Fruit fly (Drosophila melanogaster) whole organism, prepupa: ENCODE results near the gene CG13457.

Experiments
- CG10631 ChIP-seq: fragments of 200-800 bp; sonication (Bioruptor generic); optimal IDR thresholded peaks from 2 replicates; lab custom pipeline; 2016; ENCODE audit warnings: missing biosample characterization, missing genetic modification characterization
- CG10669 ChIP-seq: fragments of 200-800 bp; sonication (Bioruptor generic); optimal IDR thresholded peaks from 3 replicates; lab custom pipeline; 2018; ENCODE audit warnings: missing biosample characterization, mild to moderate bottlenecking, missing genetic modification characterization, moderate library complexity
- CG11294 ChIP-seq: fragments of 200-800 bp; sonication (Bioruptor generic); IDR thresholded peaks from 2 replicates; pipeline ENCODE4 v1.3.6; 2022; ENCODE audit warnings: missing biosample characterization, missing genetic modification characterization
- CG11762 ChIP-seq: fragments of 200-800 bp; sonication (Bioruptor generic); optimal IDR thresholded peaks from 3 replicates; lab custom pipeline; 2016; ENCODE audit warnings: missing biosample characterization, missing genetic modification characterization; ENCODE audit not compliant: insufficient read depth
- CG11902 ChIP-seq: fragments of 200-800 bp; sonication (Bioruptor generic); optimal IDR thresholded peaks from 3 replicates; lab custom pipeline; 2016; ENCODE audit warnings: missing biosample characterization, missing genetic modification characterization
- CG15336 ChIP-seq: fragments of 200-800 bp; sonication (Bioruptor generic); IDR thresholded peaks from 2 replicates; pipeline ENCODE4 v1.3.6; 2022; ENCODE audit warnings: missing biosample characterization, missing genetic modification characterization
- CG1621 ChIP-seq: fragments of 200-800 bp; sonication (Bioruptor generic); optimal IDR thresholded peaks from 3 replicates; lab custom pipeline; 2018; ENCODE audit warnings: missing biosample characterization, mild to moderate bottlenecking, missing genetic modification characterization
- CG16779 ChIP-seq: fragments of 200-800 bp; sonication (Bioruptor generic); optimal IDR thresholded peaks from 3 replicates; lab custom pipeline; 2017; ENCODE audit warnings: missing biosample characterization, mild to moderate bottlenecking, missing genetic modification characterization
- CG3032 ChIP-seq: fragments of 200-800 bp; optimal IDR thresholded peaks from 2 replicates; lab custom pipeline; 2019; ENCODE audit warnings: missing biosample characterization, mild to moderate bottlenecking, missing genetic modification characterization, moderate library complexity
- CG31627 ChIP-seq: fragments of 200-800 bp; sonication (Bioruptor generic); optimal IDR thresholded peaks from 3 replicates; lab custom pipeline; 2016; ENCODE audit warnings: missing biosample characterization, missing genetic modification characterization
- CG32006 ChIP-seq: fragments of 200-800 bp; sonication (Bioruptor generic); optimal IDR thresholded peaks from 3 replicates; lab custom pipeline; 2017; ENCODE audit warnings: missing biosample characterization, mild to moderate bottlenecking, missing genetic modification characterization
- CG34406 ChIP-seq: fragments of 200-800 bp; sonication (Bioruptor generic); optimal IDR thresholded peaks from 3 replicates; lab custom pipeline; 2016; ENCODE audit warnings: missing biosample characterization, missing genetic modification characterization
- CG3919 ChIP-seq: fragments of 200-800 bp; sonication (Bioruptor generic); optimal IDR thresholded peaks from 3 replicates; lab custom pipeline; 2016; ENCODE audit warnings: missing biosample characterization, missing genetic modification characterization
- CG4318 ChIP-seq: fragments of 200-800 bp; sonication (Bioruptor generic); optimal IDR thresholded peaks from 3 replicates; lab custom pipeline; 2017; ENCODE audit warnings: missing biosample characterization, mild to moderate bottlenecking, missing genetic modification characterization
- CG6163 ChIP-seq: fragments of 200-800 bp; sonication (Bioruptor generic); IDR thresholded peaks from 3 replicates; pipeline ENCODE4 v1.3.6; 2022; ENCODE audit warnings: missing biosample characterization, missing genetic modification characterization
- CG6276 ChIP-seq: fragments of 200-800 bp; sonication (Bioruptor generic); optimal IDR thresholded peaks from 2 replicates; lab custom pipeline; 2017; ENCODE audit warnings: missing biosample characterization, mild to moderate bottlenecking, missing genetic modification characterization
- CG6792 ChIP-seq: fragments of 200-800 bp; sonication (Bioruptor generic); optimal IDR thresholded peaks from 3 replicates; lab custom pipeline; 2016; ENCODE audit warnings: missing biosample characterization, missing genetic modification characterization
- CG6808 ChIP-seq: fragments of 200-800 bp; sonication (Bioruptor generic); optimal IDR thresholded peaks from 3 replicates; lab custom pipeline; 2017; ENCODE audit warnings: missing biosample characterization, missing genetic modification characterization, mild to moderate bottlenecking, moderate library complexity, missing genetic modification reagents
- CG6854 ChIP-seq: fragments of 200-800 bp; sonication (Bioruptor generic); optimal IDR thresholded peaks from 2 replicates; lab custom pipeline; 2017; ENCODE audit warnings: missing biosample characterization, mild to moderate bottlenecking, missing genetic modification characterization
- CG7368 ChIP-seq: fragments of 200-800 bp; sonication (Bioruptor generic); optimal IDR thresholded peaks from 3 replicates; lab custom pipeline; 2016; ENCODE audit warnings: missing biosample characterization, missing genetic modification characterization
- CG8119 ChIP-seq: fragments of 200-800 bp; sonication (Bioruptor generic); IDR thresholded peaks from 3 replicates; pipeline ENCODE4 v1.3.6; 2022; ENCODE audit warnings: missing biosample characterization, missing genetic modification characterization
- CG8319 ChIP-seq: fragments of 200-800 bp; sonication (Bioruptor generic); optimal IDR thresholded peaks from 3 replicates; lab custom pipeline; 2016; ENCODE audit warnings: missing biosample characterization, missing genetic modification characterization
- CG8632 ChIP-seq: fragments of 200-800 bp; sonication (Bioruptor generic); optimal IDR thresholded peaks from 3 replicates; lab custom pipeline; 2016; ENCODE audit warnings: missing biosample characterization, missing genetic modification characterization
- CG9139 ChIP-seq: fragments of 200-800 bp; sonication (Bioruptor generic); optimal IDR thresholded peaks from 3 replicates; lab custom pipeline; 2017; ENCODE audit warnings: missing biosample characterization, mild to moderate bottlenecking, missing genetic modification characterization
- Eip75B ChIP-seq: fragments of 200-800 bp; sonication (Bioruptor generic); optimal IDR thresholded peaks from 3 replicates; lab custom pipeline; 2016; ENCODE audit warnings: missing biosample characterization, missing genetic modification characterization
- Eip78C ChIP-seq: fragments of 200-800 bp; sonication (Bioruptor generic); peaks from one replicate; lab custom pipeline; 2016; ENCODE audit warnings: missing biosample characterization, missing genetic modification characterization
- Eip93F ChIP-seq: fragments of 200-800 bp; sonication (Bioruptor generic); optimal IDR thresholded peaks from 2 replicates; lab custom pipeline; 2016; ENCODE audit warnings: missing biosample characterization, mild to moderate bottlenecking, missing genetic modification characterization
- Ets21C ChIP-seq: fragments of 200-800 bp; sonication (Bioruptor generic); optimal IDR thresholded peaks from 3 replicates; lab custom pipeline; 2016; ENCODE audit warnings: missing biosample characterization, missing genetic modification characterization
- Hr38 ChIP-seq: sonication (Bioruptor generic); optimal IDR thresholded peaks from 2 replicates; lab custom pipeline; 2016; ENCODE audit warnings: missing biosample characterization, missing genetic modification characterization
- Hr39 ChIP-seq: fragments of 200-800 bp; sonication (Bioruptor generic); optimal IDR thresholded peaks from 2 replicates; lab custom pipeline; 2016; ENCODE audit warnings: missing biosample characterization, missing genetic modification characterization
- OdsH ChIP-seq: fragments of 200-800 bp; sonication (Bioruptor generic); optimal IDR thresholded peaks from 3 replicates; lab custom pipeline; 2016; ENCODE audit warnings: missing biosample characterization, missing genetic modification characterization
- Smox ChIP-seq: fragments of 200-800 bp; sonication (Bioruptor generic); optimal IDR thresholded peaks from 3 replicates; lab custom pipeline; 2016; ENCODE audit warnings: missing biosample characterization, missing genetic modification characterization
- Sox102F ChIP-seq: fragments of 200-800 bp; sonication (Bioruptor generic); optimal IDR thresholded peaks from 2 replicates; lab custom pipeline; 2016; ENCODE audit warnings: missing biosample characterization, mild to moderate bottlenecking, missing genetic modification characterization
- Sox14 ChIP-seq: fragments of 200-800 bp; sonication (Bioruptor generic); optimal IDR thresholded peaks from 3 replicates; lab custom pipeline; 2016; ENCODE audit warnings: missing biosample characterization, missing genetic modification characterization
- Sox15 ChIP-seq: fragments of 200-800 bp; sonication (Bioruptor generic); optimal IDR thresholded peaks from 3 replicates; lab custom pipeline; 2016; ENCODE audit warnings: missing biosample characterization, missing genetic modification characterization
- achi ChIP-seq: fragments of 200-800 bp; sonication (Bioruptor generic); optimal IDR thresholded peaks from 3 replicates; lab custom pipeline; 2016; ENCODE audit warnings: missing biosample characterization, missing genetic modification characterization
- acj6 ChIP-seq: fragments of 200-800 bp; sonication (Bioruptor generic); optimal IDR thresholded peaks from 3 replicates; lab custom pipeline; 2016; ENCODE audit warnings: missing biosample characterization, missing genetic modification characterization
- cyc ChIP-seq: fragments of 200-800 bp; sonication (Bioruptor generic); optimal IDR thresholded peaks from 3 replicates; lab custom pipeline; 2016; ENCODE audit warnings: missing biosample characterization, missing genetic modification characterization
- dac ChIP-seq: fragments of 200-800 bp; sonication (Bioruptor generic); optimal IDR thresholded peaks from 2 replicates; lab custom pipeline; 2017; ENCODE audit warnings: missing biosample characterization, mild to moderate bottlenecking, missing genetic modification characterization
- dsx ChIP-seq: fragments of 200-800 bp; optimal IDR thresholded peaks from 3 replicates; lab custom pipeline; 2019; ENCODE audit warnings: missing biosample characterization, mild to moderate bottlenecking, missing genetic modification characterization, moderate library complexity; ENCODE audit not compliant: poor library complexity, severe bottlenecking
- eg ChIP-seq: fragments of 200-800 bp; sonication (Bioruptor generic); IDR thresholded peaks from 3 replicates; pipeline ENCODE4 v1.3.6; 2022; ENCODE audit warnings: missing biosample characterization, missing genetic modification characterization
- fkh ChIP-seq: fragments of 200-800 bp; sonication (Bioruptor generic); optimal IDR thresholded peaks from 3 replicates; lab custom pipeline; 2017; ENCODE audit warnings: missing biosample characterization, mild to moderate bottlenecking, missing genetic modification characterization, moderate library complexity
- lz ChIP-seq: fragments of 200-800 bp; sonication (Bioruptor generic); optimal IDR thresholded peaks from 3 replicates; lab custom pipeline; 2016; ENCODE audit warnings: missing biosample characterization, missing genetic modification characterization
- net ChIP-seq: fragments of 200-800 bp; sonication (Bioruptor generic); optimal IDR thresholded peaks from 3 replicates; lab custom pipeline; 2016; ENCODE audit warnings: missing biosample characterization, missing genetic modification characterization
- pdm3 ChIP-seq: fragments of 200-800 bp; sonication (Bioruptor generic); optimal IDR thresholded peaks from 3 replicates; lab custom pipeline; 2016; ENCODE audit warnings: missing biosample characterization, missing genetic modification characterization
- salr ChIP-seq, 2 experiments: fragments of 200-800 bp; sonication (Bioruptor generic); optimal IDR thresholded peaks; 3 replicates each; lab custom pipeline; 2016 to 2018; ENCODE audit warnings: missing biosample characterization in 2 of 2, missing genetic modification characterization in 2 of 2, mild to moderate bottlenecking in 1 of 2
- spab ChIP-seq: fragments of 200-800 bp; sonication (Bioruptor generic); optimal IDR thresholded peaks from 2 replicates; lab custom pipeline; 2017; ENCODE audit warnings: missing biosample characterization, mild to moderate bottlenecking, missing genetic modification characterization, missing genetic modification reagents
- ss ChIP-seq, 2 experiments: fragments of 200-800 bp; sonication (Bioruptor generic); optimal IDR thresholded peaks; 2 replicates in 1 of 2; 3 replicates in 1 of 2; lab custom pipeline; 2017 to 2018; ENCODE audit warnings: mild to moderate bottlenecking in 2 of 2, missing biosample characterization in 2 of 2, missing genetic modification characterization in 2 of 2, moderate library complexity in 1 of 2
- svp ChIP-seq: fragments of 200-800 bp; sonication (Bioruptor generic); peaks from one replicate; lab custom pipeline; 2016; ENCODE audit warnings: missing biosample characterization, missing genetic modification characterization

Gene CG13457

DNA sequence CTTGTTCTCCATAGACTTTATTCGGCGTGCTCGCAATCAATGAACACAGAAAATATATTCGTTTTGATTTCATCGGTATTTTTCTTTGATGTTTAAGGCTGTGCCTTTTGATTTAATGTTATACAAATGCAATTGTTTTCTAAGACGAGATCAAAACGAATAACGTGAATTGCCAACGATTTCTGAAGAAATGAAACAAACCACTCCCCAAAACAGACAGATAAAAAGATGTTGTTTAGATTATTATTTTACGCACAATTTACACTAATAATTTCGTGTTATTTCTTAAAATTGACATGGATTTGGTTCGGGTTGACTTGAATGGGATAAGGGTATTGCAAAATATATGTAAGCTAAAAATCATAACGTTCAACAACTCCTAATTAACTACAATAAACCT, at the start of gene CG13457:
TSS of gene CG13457 (minus strand) at position 101 of the 400 bp plus-strand sequence.
- TF ChIP-seq pdm3 (GFP tag; lab: Kevin White, UChicago): no peak
- TF ChIP-seq fkh (GFP tag; lab: Kevin White, UChicago): no peak
- no peak for TF ChIP-seq CG10669 (GFP tag; lab: Kevin White, UChicago)
- TF ChIP-seq acj6 (GFP tag; lab: Kevin White, UChicago): no peak
- TF ChIP-seq Sox102F (GFP tag; lab: Kevin White, UChicago): no peak
- no peak for TF ChIP-seq Ets21C
- TF ChIP-seq CG34406: no peak
- no peak for TF ChIP-seq ss (GFP tag; optimal IDR thresholded peaks at IDR 0.05; lab: Kevin White, UChicago)
- TF ChIP-seq cyc (GFP tag; lab: Kevin White, UChicago): no peak
- no peak for TF ChIP-seq CG11294
- TF ChIP-seq, all 60 proteins: peak for 0

dm6 chr3L:15180816-15181215, 49.6 kb upstream of the CG13457 start:
- peak; percentile 23 for TF ChIP-seq net (GFP tag; lab: Kevin White, UChicago)
- TF ChIP-seq CG16779 (tag; lab: Kevin White, UChicago): peak; percentile 6
- TF ChIP-seq fkh (GFP tag; lab: Kevin White, UChicago): no peak
- TF ChIP-seq acj6 (GFP tag; lab: Kevin White, UChicago): peak; percentile 50
- peak; percentile 50 for TF ChIP-seq CG3919 (GFP tag; lab: Kevin White, UChicago)
- peak; percentile 38 for TF ChIP-seq Hr39 (GFP tag; lab: Kevin White, UChicago)
- peak; percentile 30 for TF ChIP-seq achi (GFP tag; lab: Kevin White, UChicago)
- TF ChIP-seq lz (GFP tag; lab: Kevin White, UChicago): peak; percentile 58
- TF ChIP-seq OdsH (GFP tag; lab: Kevin White, UChicago): peak; percentile 58
- peak in 1 of 2 experiments; percentile 44 for TF ChIP-seq salr (GFP tag; optimal IDR thresholded peaks at IDR 0.05; lab: Kevin White, UChicago)
- TF ChIP-seq spab: peak; percentile 62
- no peak for TF ChIP-seq CG8119 (GFP tag; lab: Robert Waterston, UW)
- peak; percentile 67 for TF ChIP-seq Sox14
- TF ChIP-seq CG10669 (GFP tag; lab: Kevin White, UChicago): peak; percentile 22
- TF ChIP-seq pdm3 (GFP tag; lab: Kevin White, UChicago): peak; percentile 52
- TF ChIP-seq CG6163 (GFP tag; lab: Robert Waterston, UW): no peak
- no peak for TF ChIP-seq CG6854 (GFP tag; lab: Kevin White, UChicago)
- TF ChIP-seq ss (GFP tag; optimal IDR thresholded peaks at IDR 0.05; lab: Kevin White, UChicago): peak; percentile 2 to 7
- peak; percentile 52 for TF ChIP-seq CG31627
- TF ChIP-seq dsx (GFP tag; lab: Kevin White, UChicago): peak; percentile 42
- no peak for TF ChIP-seq CG1621 (tag; lab: Kevin White, UChicago)
- TF ChIP-seq CG6792 (GFP tag; lab: Kevin White, UChicago): peak; percentile 24
- peak; percentile 34 for TF ChIP-seq CG34406
- TF ChIP-seq CG9139 (GFP tag; lab: Kevin White, UChicago): no peak
- peak; percentile 71 for TF ChIP-seq CG3032 (tag; lab: Kevin White, UChicago)
- peak; percentile 66 for TF ChIP-seq Eip75B (GFP tag; lab: Kevin White, UChicago)
- peak; percentile 21 for TF ChIP-seq CG32006 (GFP tag; lab: Kevin White, UChicago)
- TF ChIP-seq CG6276: no peak
- no peak for TF ChIP-seq Sox15 (GFP tag; lab: Kevin White, UChicago)
- TF ChIP-seq Hr38 (GFP tag; lab: Kevin White, UChicago): no peak
- TF ChIP-seq CG7368: no peak
- peak; percentile 72 for TF ChIP-seq CG10631 (GFP tag; lab: Kevin White, UChicago)
- no peak for TF ChIP-seq Eip93F
- TF ChIP-seq CG4318: peak; percentile 18
- TF ChIP-seq Ets21C: peak; percentile 40
- TF ChIP-seq CG15336: no peak
- TF ChIP-seq CG8319 (GFP tag; lab: Kevin White, UChicago): peak; percentile 19
- no peak for TF ChIP-seq CG11902 (GFP tag; lab: Kevin White, UChicago)
- TF ChIP-seq svp (GFP tag; lab: Kevin White, UChicago): peak; percentile 85
- peak; percentile 59 for TF ChIP-seq Sox102F (GFP tag; lab: Kevin White, UChicago)
- no peak for TF ChIP-seq dac
- TF ChIP-seq CG11762: peak; percentile 4
- peak; percentile 87 for TF ChIP-seq Eip78C (GFP tag; lab: Kevin White, UChicago)
- TF ChIP-seq Smox (GFP tag; lab: Kevin White, UChicago): peak; percentile 61
- peak; percentile 42 for TF ChIP-seq CG6808 (GFP tag; lab: Kevin White, UChicago)
- no peak for TF ChIP-seq CG11294
- TF ChIP-seq CG8632 (GFP tag; lab: Kevin White, UChicago): peak; percentile 45
- no peak for TF ChIP-seq eg
